Worm (Caenorhabditis elegans) whole organism, L4/young adult: Measurements from ENCODE around the gene fbxa-81.
A peak's percentile ranks its signal among the peaks of the same experiment; 100 is the strongest.

Source experiments
- dao-5 ChIP-seq: sonication (generic microtip); optimal IDR thresholded peaks from 2 replicates; lab custom pipeline; 2016; ENCODE audit warnings: missing genotype, missing genetic modification characterization, moderate library complexity, missing compliant biosample characterization
- him-1 ChIP-seq: sonication (generic microtip); optimal IDR thresholded peaks from 2 replicates; lab custom pipeline; 2016; ENCODE audit warnings: missing genotype, missing genetic modification reagents, missing genetic modification characterization, missing compliant biosample characterization

- TF ChIP-seq dao-5 (no peak), him-1 (peak; percentile 61)
These were observed 18.4 kb upstream of the fbxa-81 start for ce11 chrX:14560297-14560680.
